Worm (Caenorhabditis elegans): ENCODE results near the gene cbn-1.

ce11 chrII:303927-304711 lies 28.2 kb downstream of the cbn-1 start:
- TF ChIP-seq him-1 (tag; optimal IDR thresholded peaks at IDR 0.05): no peak
- TF ChIP-seq W03F9.2 (tag; optimal IDR thresholded peaks at IDR 0.05): no peak
